Worm (Caenorhabditis elegans) whole organism, late embryonic: Measurements from ENCODE around the gene tph-1.

Experiments
- K09A11.1 ChIP-seq: sonication (generic microtip); optimal IDR thresholded peaks from 2 replicates; lab custom pipeline; 2017; ENCODE audit warnings: antibody characterized with exemption, mild to moderate bottlenecking, missing genetic modification characterization, missing compliant biosample characterization; ENCODE audit not compliant: insufficient read depth
- Y22D7AL.16 ChIP-seq: sonication (generic microtip); optimal IDR thresholded peaks from 2 replicates; lab custom pipeline; 2016; ENCODE audit warnings: missing genetic modification characterization, missing compliant biosample characterization
- ahr-1 ChIP-seq: sonication (generic microtip); optimal IDR thresholded peaks from 2 replicates; lab custom pipeline; 2016; ENCODE audit warnings: missing genetic modification characterization, missing compliant biosample characterization
- ceh-14 ChIP-seq: sonication (generic microtip); optimal IDR thresholded peaks from 2 replicates; lab custom pipeline; 2016; ENCODE audit warnings: missing genotype, missing genetic modification characterization, missing compliant biosample characterization
- ceh-18 ChIP-seq: sonication (generic microtip); optimal IDR thresholded peaks from 2 replicates; lab custom pipeline; 2016; ENCODE audit warnings: missing genetic modification characterization, missing compliant biosample characterization
- ceh-2 ChIP-seq: sonication (generic microtip); optimal IDR thresholded peaks from 2 replicates; lab custom pipeline; 2016; ENCODE audit warnings: missing genotype, missing genetic modification characterization, missing compliant biosample characterization
- ceh-24 ChIP-seq: sonication (generic microtip); optimal IDR thresholded peaks from 2 replicates; lab custom pipeline; 2016; ENCODE audit warnings: mild to moderate bottlenecking, missing genetic modification characterization, missing compliant biosample characterization
- ceh-30 ChIP-seq: fragments of 150-350 bp; optimal IDR thresholded peaks from 2 replicates; lab custom pipeline; 2014; ENCODE audit warnings: missing biosample characterization, missing genetic modification characterization
- ceh-48 ChIP-seq: sonication (generic microtip); optimal IDR thresholded peaks from 2 replicates; lab custom pipeline; 2016; ENCODE audit warnings: missing genetic modification characterization, inconsistent platforms, missing compliant biosample characterization
- ceh-6 ChIP-seq: fragments of 200-800 bp; sonication (Bioruptor generic); optimal IDR thresholded peaks from 2 replicates; lab custom pipeline; 2018; ENCODE audit warnings: mild to moderate bottlenecking, missing genetic modification characterization, missing compliant biosample characterization
- ceh-9 ChIP-seq: sonication (generic microtip); optimal IDR thresholded peaks from 2 replicates; lab custom pipeline; 2016; ENCODE audit warnings: mild to moderate bottlenecking, missing genetic modification characterization, inconsistent platforms, missing compliant biosample characterization
- che-1 ChIP-seq: sonication (generic microtip); optimal IDR thresholded peaks from 2 replicates; lab custom pipeline; 2016; ENCODE audit warnings: mild to moderate bottlenecking, missing genetic modification characterization, missing compliant biosample characterization
- dmd-4 ChIP-seq: sonication (generic microtip); optimal IDR thresholded peaks from 2 replicates; lab custom pipeline; 2016; ENCODE audit warnings: borderline replicate concordance, missing genetic modification characterization, missing compliant biosample characterization
- ets-4 ChIP-seq: sonication (generic microtip); optimal IDR thresholded peaks from 2 replicates; lab custom pipeline; 2016; ENCODE audit warnings: missing genetic modification characterization, missing compliant biosample characterization
- eyg-1 ChIP-seq: sonication (generic microtip); optimal IDR thresholded peaks from 2 replicates; lab custom pipeline; 2016; ENCODE audit warnings: missing genotype, missing genetic modification characterization, missing compliant biosample characterization
- fkh-6 ChIP-seq: sonication (generic microtip); optimal IDR thresholded peaks from 2 replicates; lab custom pipeline; 2016; ENCODE audit warnings: missing genetic modification characterization, missing compliant biosample characterization
- gmeb-2 ChIP-seq: sonication (generic microtip); optimal IDR thresholded peaks from 2 replicates; lab custom pipeline; 2016; ENCODE audit warnings: missing genetic modification characterization, inconsistent platforms, missing compliant biosample characterization
- hlh-13 ChIP-seq: fragments of 200-800 bp; sonication (Bioruptor generic); optimal IDR thresholded peaks from 2 replicates; lab custom pipeline; 2018; ENCODE audit warnings: mild to moderate bottlenecking, missing genetic modification characterization, missing compliant biosample characterization
- hlh-15 ChIP-seq: sonication (generic microtip); optimal IDR thresholded peaks from 2 replicates; lab custom pipeline; 2016; ENCODE audit warnings: missing genetic modification characterization, missing compliant biosample characterization
- hlh-30 ChIP-seq: sonication (generic microtip); optimal IDR thresholded peaks from 2 replicates; lab custom pipeline; 2017; ENCODE audit warnings: antibody characterized with exemption, missing genetic modification characterization, missing compliant biosample characterization; ENCODE audit not compliant: insufficient read depth
- hlh-6 ChIP-seq: sonication (generic microtip); optimal IDR thresholded peaks from 2 replicates; lab custom pipeline; 2016; ENCODE audit warnings: missing genotype, missing genetic modification characterization, missing compliant biosample characterization
- hlh-8 ChIP-seq: sonication (generic microtip); optimal IDR thresholded peaks from 2 replicates; lab custom pipeline; 2016; ENCODE audit warnings: missing genotype, missing genetic modification characterization, missing compliant biosample characterization
- lim-6 ChIP-seq: sonication (generic microtip); optimal IDR thresholded peaks from 2 replicates; lab custom pipeline; 2016; ENCODE audit warnings: missing genetic modification characterization, missing compliant biosample characterization
- lin-11 ChIP-seq: fragments of 200-800 bp; sonication (Bioruptor generic); optimal IDR thresholded peaks from 2 replicates; lab custom pipeline; 2018; ENCODE audit warnings: mild to moderate bottlenecking, missing genetic modification characterization, missing compliant biosample characterization
- madf-2 ChIP-seq: sonication (generic microtip); optimal IDR thresholded peaks from 2 replicates; lab custom pipeline; 2017; ENCODE audit warnings: missing genetic modification characterization, missing compliant biosample characterization
- mec-3 ChIP-seq: sonication (generic microtip); optimal IDR thresholded peaks from 2 replicates; lab custom pipeline; 2016; ENCODE audit warnings: borderline replicate concordance, missing genetic modification characterization, missing compliant biosample characterization
- nfya-1 ChIP-seq: sonication (generic microtip); optimal IDR thresholded peaks from 2 replicates; lab custom pipeline; 2017; ENCODE audit warnings: missing genetic modification characterization, mild to moderate bottlenecking, missing compliant biosample characterization, antibody characterized with exemption, moderate library complexity
- nhr-11 ChIP-seq: fragments of 150-350 bp; optimal IDR thresholded peaks from 2 replicates; lab custom pipeline; 2014; ENCODE audit warnings: missing biosample characterization, missing genetic modification characterization
- odd-2 ChIP-seq: sonication (generic microtip); optimal IDR thresholded peaks from 2 replicates; lab custom pipeline; 2017; ENCODE audit warnings: antibody characterized with exemption, mild to moderate bottlenecking, missing genetic modification characterization, missing compliant biosample characterization
- pag-3 ChIP-seq: sonication (generic microtip); optimal IDR thresholded peaks from 2 replicates; lab custom pipeline; 2016; ENCODE audit warnings: missing compliant biosample characterization, missing genetic modification characterization, borderline replicate concordance
- pat-9 ChIP-seq: fragments of 200-800 bp; sonication (Bioruptor generic); optimal IDR thresholded peaks from 2 replicates; lab custom pipeline; 2018; ENCODE audit warnings: mild to moderate bottlenecking, missing genetic modification characterization, moderate library complexity, missing compliant biosample characterization
- pha-4 ChIP-seq: fragments of 150-350 bp; optimal IDR thresholded peaks from 2 replicates; lab custom pipeline; 2018; ENCODE audit warnings: missing biosample characterization, missing genetic modification reagents, missing genetic modification characterization
- pros-1 ChIP-seq: fragments of 150-350 bp; optimal IDR thresholded peaks from 2 replicates; lab custom pipeline; 2014; ENCODE audit warnings: missing biosample characterization, missing genetic modification reagents, missing genetic modification characterization
- ref-2 ChIP-seq: sonication (generic microtip); optimal IDR thresholded peaks from 2 replicates; lab custom pipeline; 2016; ENCODE audit warnings: missing genetic modification characterization, missing compliant biosample characterization
- sox-2 ChIP-seq: fragments of 200-800 bp; sonication (Bioruptor generic); IDR thresholded peaks from 2 replicates; pipeline ENCODE4 v1.3.6; 2022; ENCODE audit warnings: missing genetic modification reagents, missing genetic modification characterization, missing compliant biosample characterization
- syd-9 ChIP-seq: sonication (generic microtip); optimal IDR thresholded peaks from 2 replicates; lab custom pipeline; 2016; ENCODE audit warnings: mild to moderate bottlenecking, missing genetic modification characterization, moderate library complexity, missing compliant biosample characterization
- tbx-2 ChIP-seq: sonication (generic microtip); optimal IDR thresholded peaks from 2 replicates; lab custom pipeline; 2016; ENCODE audit warnings: missing genetic modification characterization, missing compliant biosample characterization
- ttx-3 ChIP-seq: sonication (generic microtip); optimal IDR thresholded peaks from 2 replicates; lab custom pipeline; 2016; ENCODE audit warnings: missing genetic modification reagents, missing genetic modification characterization, missing compliant biosample characterization
- unc-3 ChIP-seq, 2 experiments: fragments of 200-800 bp in 1 of 2; sonication (Bioruptor generic) in 1 of 2; sonication (generic microtip) in 1 of 2; conservative IDR thresholded peaks in 1 of 2; optimal IDR thresholded peaks in 1 of 2; 2 replicates each; pipeline versions ENCODE4 v1.3.6 to Lab custom; 2016 to 2022; ENCODE audit warnings: missing compliant biosample characterization in 2 of 2, missing genetic modification characterization in 2 of 2, missing genetic modification reagents in 1 of 2
- zip-5 ChIP-seq: sonication (generic microtip); optimal IDR thresholded peaks from 2 replicates; lab custom pipeline; 2016; ENCODE audit warnings: missing genetic modification characterization, missing compliant biosample characterization
- ztf-16 ChIP-seq: sonication (generic microtip); optimal IDR thresholded peaks from 2 replicates; lab custom pipeline; 2017; ENCODE audit warnings: missing genetic modification characterization, missing compliant biosample characterization

Gene tph-1

ce11 chrII:7521420-7521819 is 27.7 kb upstream of the tph-1 start:
- TF ChIP-seq eyg-1 (tag; lab: Kevin White, UChicago) (no peak), lin-11 (tag; lab: Kevin White, UChicago) (no peak), pha-4 (tag; lab: Kevin White, UChicago) (no peak), hlh-6 (tag; lab: Kevin White, UChicago) (no peak), ceh-30 (tag; lab: Kevin White, UChicago) (no peak), lim-6 (no peak), syd-9 (no peak), ahr-1 (tag; lab: Kevin White, UChicago) (no peak), dmd-4 (tag; lab: Kevin White, UChicago) (no peak), hlh-13 (no peak), gmeb-2 (no peak), sox-2 (GFP tag; lab: Robert Waterston, UW) (no peak), K09A11.1 (tag; lab: Kevin White, UChicago) (no peak), hlh-8 (no peak), odd-2 (no peak), mec-3 (tag; lab: Kevin White, UChicago) (no peak), madf-2 (no peak), nhr-11 (tag; lab: Kevin White, UChicago) (no peak), ceh-14 (no peak), tbx-2 (tag; lab: Kevin White, UChicago) (no peak)

ce11 chrII:7523281-7523680 is 25.9 kb upstream of the tph-1 start, which contains the start of gene ZK1290.15:
TSS of gene ZK1290.15 (plus strand) at chrII:7523581.
- no peak for TF ChIP-seq zip-5
- TF ChIP-seq ceh-48 (tag; lab: Kevin White, UChicago): no peak
- no peak for TF ChIP-seq ztf-16 (tag; lab: Kevin White, UChicago)
- TF ChIP-seq che-1 (tag; lab: Kevin White, UChicago): no peak
- TF ChIP-seq ets-4: no peak
- TF ChIP-seq ceh-18 (tag; lab: Kevin White, UChicago): no peak
- no peak for TF ChIP-seq ahr-1 (tag; lab: Kevin White, UChicago)
- TF ChIP-seq unc-3 (GFP tag; conservative IDR thresholded peaks at IDR 0.05; lab: Robert Waterston, UW): no peak
- TF ChIP-seq unc-3 (tag; optimal IDR thresholded peaks at IDR 0.05; lab: Kevin White, UChicago): no peak
- no peak for TF ChIP-seq ref-2 (tag; lab: Kevin White, UChicago)
- no peak for TF ChIP-seq pag-3
- no peak for TF ChIP-seq tbx-2 (tag; lab: Kevin White, UChicago)
- TF ChIP-seq pat-9 (tag; lab: Kevin White, UChicago): no peak
- TF ChIP-seq ttx-3 (tag; lab: Kevin White, UChicago): no peak
- no peak for TF ChIP-seq hlh-30
- TF ChIP-seq ceh-6: no peak
- no peak for TF ChIP-seq hlh-15 (tag; lab: Kevin White, UChicago)
- no peak for TF ChIP-seq ceh-24
- no peak for TF ChIP-seq nfya-1 (tag; lab: Kevin White, UChicago)
- no peak for TF ChIP-seq Y22D7AL.16 (tag; lab: Kevin White, UChicago)
- no peak for TF ChIP-seq ceh-2 (tag; lab: Kevin White, UChicago)

ce11 chrII:7525458-7525857 is 23.7 kb upstream of the tph-1 start, which contains the start of the genes ZK1290.7 and rnh-1.1:
TSS of gene ZK1290.7 (minus strand) at chrII:7525558.
TSS of gene rnh-1.1 (plus strand) at chrII:7525738.
- TF ChIP-seq ceh-9 (tag; lab: Kevin White, UChicago) (no peak), hlh-15 (tag; lab: Kevin White, UChicago) (no peak), fkh-6 (tag; lab: Kevin White, UChicago) (no peak), ceh-14 (no peak), pros-1 (tag; lab: Kevin White, UChicago) (no peak), lim-6 (no peak), hlh-30 (no peak)
